Worm (Caenorhabditis elegans): ENCODE data around the gene str-116.

Gene str-116

ce11 chrV:11316801-11317200, 50.0 kb downstream of the str-116 start, which contains the start of gene cutl-18:
Gene cutl-18 (minus strand): TSS chrV:11316901.
- TF ChIP-seq flh-1 (GFP tag; optimal IDR thresholded peaks at IDR 0.05) (no peak), pha-4 (tag; optimal IDR thresholded peaks at IDR 0.05) (no peak), snpc-4 (tag; optimal IDR thresholded peaks at IDR 0.05) (no peak), unc-39 (tag; optimal IDR thresholded peaks at IDR 0.05) (no peak), tbx-8 (GFP tag; optimal IDR thresholded peaks at IDR 0.05) (no peak), bed-3 (GFP tag; optimal IDR thresholded peaks at IDR 0.05) (no peak), hlh-1 (tag; optimal IDR thresholded peaks at IDR 0.05) (no peak), ceh-43 (GFP tag; optimal IDR thresholded peaks at IDR 0.05) (no peak), blmp-1 (tag; optimal IDR thresholded peaks at IDR 0.05) (no peak), nhr-76 (tag; optimal IDR thresholded peaks at IDR 0.05) (no peak), nhr-12 (tag; optimal IDR thresholded peaks at IDR 0.05) (no peak)
